Fruit fly (Drosophila melanogaster): ENCODE data around the gene CG13373.

- TF ChIP-seq OdsH (GFP tag; optimal IDR thresholded peaks at IDR 0.05) (no peak), Abd-B (GFP tag; optimal IDR thresholded peaks at IDR 0.05) (no peak), pan (optimal IDR thresholded peaks at IDR 0.05) (no peak), dsf (GFP tag; optimal IDR thresholded peaks at IDR 0.05; ENCODE audit: borderline replicate concordance) (no peak)
Measured at dm6 chrX:460447-460846, 16.3 kb upstream of the CG13373 start, which contains the start of gene ase.

All from whole organism, wandering third instar larva.